Worm (Caenorhabditis elegans): ENCODE measurements around the gene tlk-1.

DNA sequence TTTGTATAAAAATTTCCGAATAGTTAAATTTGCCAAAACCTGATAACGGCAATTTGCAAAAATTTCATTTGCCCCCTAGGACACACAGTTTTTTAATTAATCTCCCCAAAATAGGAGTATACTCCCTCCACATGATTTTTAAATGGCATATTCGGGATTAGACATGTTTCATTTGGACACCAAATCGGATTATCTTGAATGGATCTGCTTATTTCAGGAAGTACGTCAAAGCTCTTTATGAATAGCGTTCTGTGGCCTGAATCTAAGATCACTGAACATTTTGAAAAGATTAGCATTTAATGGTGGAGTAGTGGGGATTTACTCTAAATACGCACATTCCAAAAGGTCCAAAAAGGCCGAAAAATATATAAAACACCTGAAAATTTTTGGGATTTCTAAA lies 41.1 kb upstream of the tlk-1 start:
- TF ChIP-seq Y116A8C.19 (tag; optimal IDR thresholded peaks at IDR 0.05; ENCODE audit: borderline replicate concordance): no peak
- TF ChIP-seq ceh-82 (tag; optimal IDR thresholded peaks at IDR 0.05): no peak
- TF ChIP-seq unc-62 (GFP tag; optimal IDR thresholded peaks at IDR 0.05): no peak
- no peak for TF ChIP-seq skn-1 (tag; optimal IDR thresholded peaks at IDR 0.05)
- no peak for TF ChIP-seq snpc-4 (tag; optimal IDR thresholded peaks at IDR 0.05)
- no peak for TF ChIP-seq ceh-8 (GFP tag; optimal IDR thresholded peaks at IDR 0.05)
- TF ChIP-seq lin-15B (tag; optimal IDR thresholded peaks at IDR 0.05): no peak
- no peak for TF ChIP-seq egl-27 (tag; optimal IDR thresholded peaks at IDR 0.05)
- no peak for TF ChIP-seq lin-13 (GFP tag; optimal IDR thresholded peaks at IDR 0.05)
- TF ChIP-seq ets-5 (GFP tag; IDR thresholded peaks at IDR 0.05): no peak
- no peak for TF ChIP-seq nhr-11 (tag; optimal IDR thresholded peaks at IDR 0.05)

All from whole organism, L1 larva.